Worm (Caenorhabditis elegans) whole organism, dauer: ENCODE results near the gene F20G2.5.

Source experiments
- unc-62 ChIP-seq: sonication (generic microtip); optimal IDR thresholded peaks from 2 replicates; lab custom pipeline; 2017; ENCODE audit warnings: missing biosample characterization, missing genetic modification reagents, missing genetic modification characterization

The F20G2.5 gene

DNA sequence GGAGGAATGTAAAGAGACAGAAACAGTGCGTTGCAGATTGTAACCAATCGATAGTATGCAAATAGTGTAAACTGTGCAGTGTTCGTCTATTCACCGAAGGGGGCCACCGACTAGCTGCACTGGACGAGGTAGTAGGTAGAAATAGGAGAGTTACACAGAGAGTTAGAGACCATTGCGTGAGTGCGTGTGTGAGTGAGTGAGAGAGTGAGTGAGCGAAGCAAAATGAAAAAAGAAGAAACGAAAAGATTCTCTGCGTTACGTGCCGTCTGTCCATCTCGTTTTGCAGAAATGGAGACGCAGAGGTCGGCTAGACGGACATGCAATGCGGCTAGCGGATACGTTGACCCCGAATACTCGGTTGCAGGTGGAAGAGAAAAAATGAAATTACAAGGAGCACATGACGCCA, 37.2 kb downstream of the F20G2.5 start:
- TF ChIP-seq unc-62 (GFP tag; lab: Kevin White, UChicago): no peak

DNA sequence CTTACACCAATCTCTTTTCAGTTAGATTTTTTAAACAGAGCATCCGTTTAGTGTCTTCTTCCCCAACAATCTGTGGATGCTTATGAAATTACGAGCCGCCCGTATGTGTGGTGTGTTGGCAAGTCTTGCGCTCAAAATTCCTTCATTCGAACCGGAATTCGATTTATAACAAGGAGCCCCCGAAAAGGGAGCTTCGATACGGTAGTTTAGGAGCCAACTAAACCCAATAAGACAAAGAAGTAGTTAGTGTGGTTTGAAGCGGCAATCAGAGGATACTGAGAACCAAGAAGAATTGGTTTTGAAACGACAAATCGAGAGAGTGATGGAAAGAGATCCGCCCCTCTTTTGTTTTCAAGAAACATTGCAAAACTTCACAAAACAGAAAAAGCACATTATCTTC, 41.0 kb downstream of the F20G2.5 start:
- TF ChIP-seq unc-62 (GFP tag; lab: Kevin White, UChicago): no peak

DNA sequence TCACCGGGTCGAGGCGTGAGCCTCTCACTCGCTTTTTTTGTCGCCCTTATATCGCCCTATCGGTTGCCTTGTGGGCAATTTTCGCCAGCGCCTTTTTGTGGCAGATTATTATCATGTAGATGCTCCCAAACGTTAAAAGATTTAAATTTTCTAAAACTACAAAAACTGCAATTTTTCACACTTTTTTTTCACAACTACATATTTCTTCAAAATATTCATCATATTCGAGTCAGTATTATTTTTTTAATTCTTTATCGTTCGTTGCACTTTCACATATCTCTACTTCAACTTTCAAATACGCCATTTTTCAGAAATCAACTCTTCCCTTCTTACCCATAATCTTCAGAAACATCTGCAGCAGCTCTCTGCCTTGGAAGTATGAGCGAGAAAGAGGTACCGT, 41.6 kb downstream of the F20G2.5 start, which contains the start of gene ceh-24:
Gene ceh-24 (plus strand): TSS at position 301 of the 400 bp plus-strand sequence.
- no peak for TF ChIP-seq unc-62 (GFP tag; lab: Kevin White, UChicago)

DNA sequence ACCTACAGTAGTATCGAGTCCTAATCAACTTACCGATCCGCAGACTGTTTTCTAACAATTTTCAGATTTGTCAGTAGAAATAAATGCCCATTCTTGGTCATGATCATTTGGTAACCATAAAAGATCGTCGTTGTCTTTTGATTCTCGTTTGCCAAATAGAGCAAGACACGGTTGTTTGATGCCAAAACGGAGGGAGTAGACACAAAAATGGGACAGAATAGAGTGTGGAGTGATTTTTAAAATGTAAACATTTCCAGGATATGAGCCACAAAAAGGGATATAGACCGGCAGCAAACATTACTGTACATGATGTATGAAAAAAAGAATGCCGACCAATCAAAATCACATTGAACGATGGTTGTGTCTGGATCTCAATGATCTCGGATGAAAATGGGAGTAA, 45.6 kb downstream of the F20G2.5 start, which contains the start of gene F55B12.2:
Gene F55B12.2 (minus strand): TSS at position 101 of the 400 bp plus-strand sequence.
- TF ChIP-seq unc-62 (GFP tag; lab: Kevin White, UChicago): no peak

DNA sequence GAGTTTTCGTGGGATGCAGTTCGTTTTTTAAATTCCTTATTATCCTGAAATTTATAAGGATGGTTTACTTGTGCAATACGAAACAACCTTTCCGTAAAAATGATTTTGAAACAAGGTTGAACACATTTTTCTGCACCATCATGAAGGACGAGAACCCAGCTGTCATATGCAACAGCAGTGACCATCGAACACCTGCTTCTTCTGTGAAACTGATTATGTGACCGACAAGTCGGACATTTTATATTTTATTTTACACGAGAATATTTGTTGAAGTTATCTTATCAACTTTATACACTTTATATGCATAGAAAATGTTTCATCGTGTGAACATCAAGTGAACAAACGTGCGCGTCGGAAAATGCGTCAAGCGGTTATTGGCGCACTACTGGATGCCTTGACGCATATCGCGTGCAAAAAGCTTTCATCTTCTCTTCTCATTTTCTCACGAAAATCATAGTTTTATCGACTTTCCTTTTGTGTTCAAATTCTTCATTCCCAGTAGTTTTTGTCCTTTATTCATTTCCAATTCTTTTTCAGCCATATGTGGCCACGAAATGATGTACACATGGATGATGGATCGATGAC, 47.6 kb downstream of the F20G2.5 start, which contains the start of gene sel-10:
Gene sel-10 (plus strand): TSS at position 538 of the 585 bp plus-strand sequence.
- no peak for TF ChIP-seq unc-62 (GFP tag; lab: Kevin White, UChicago)

DNA sequence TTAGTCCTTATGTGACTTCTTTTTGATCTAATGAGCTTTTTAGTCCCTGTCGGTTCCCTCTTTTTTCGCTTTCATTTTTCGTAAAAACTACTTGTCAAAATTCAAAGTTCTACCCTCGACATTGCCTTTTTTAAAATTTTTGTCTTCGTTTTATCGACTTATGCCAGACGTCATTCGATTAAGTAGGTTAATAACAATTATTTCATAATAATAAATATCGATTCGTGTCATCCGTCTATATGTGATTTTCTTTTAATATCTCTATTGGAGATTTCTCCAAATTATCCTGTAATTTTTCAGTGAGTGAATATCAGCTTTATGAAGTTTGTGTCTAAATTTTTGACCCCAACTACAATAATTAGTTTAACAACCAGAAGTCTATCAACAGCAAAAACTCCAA, 51.4 kb downstream of the F20G2.5 start, which contains the start of gene hpo-31:
Gene hpo-31 (plus strand): TSS at position 301 of the 400 bp plus-strand sequence.
- no peak for TF ChIP-seq unc-62 (GFP tag; lab: Kevin White, UChicago)
